Worm (Caenorhabditis elegans): Measurements from ENCODE around the gene mcd-1.

DNA sequence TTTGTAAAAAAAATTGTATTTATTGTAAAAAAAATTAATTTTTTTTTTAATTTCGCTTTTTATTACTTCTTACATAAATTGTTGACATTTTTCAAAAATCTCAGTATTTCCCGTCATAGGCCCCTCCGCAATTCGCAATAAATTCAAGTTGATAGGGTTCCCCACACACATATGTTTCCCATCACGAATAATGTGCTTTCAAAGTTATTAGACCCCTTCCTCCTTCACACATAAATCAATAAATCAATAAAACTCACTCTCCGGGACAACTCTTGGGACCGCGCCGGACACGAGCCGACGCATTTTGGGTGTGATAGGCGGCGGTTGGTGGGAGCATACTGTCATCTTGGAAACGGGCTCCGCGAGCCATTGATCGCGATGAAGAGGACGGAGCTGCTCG, 48.9 kb upstream of the mcd-1 start:
- no peak for TF ChIP-seq blmp-1 (tag; optimal IDR thresholded peaks at IDR 0.05)
- no peak for TF ChIP-seq dpl-1 (GFP tag; optimal IDR thresholded peaks at IDR 0.05)
- TF ChIP-seq snpc-4 (tag; optimal IDR thresholded peaks at IDR 0.05) = no peak

Data from whole organism, L1 larva.